Fruit fly (Drosophila melanogaster): ENCODE measurements around the gene rpk.

Gene rpk

dm6 chr3R:4649126-4649811 is 3.5 kb downstream of the rpk start, which contains the start of gene Karybeta3 (continued):
- TF ChIP-seq CG32772 (GFP tag; IDR thresholded peaks at IDR 0.05) = peak; percentile 44
- peak; percentile 83 for TF ChIP-seq HLH54F (GFP tag; optimal IDR thresholded peaks at IDR 0.05)
- peak; percentile 50; the same call in 1 of the 3 replicates for TF ChIP-seq CG2199 (GFP tag; IDR thresholded peaks at IDR 0.05)
- peak; percentile 76 for TF ChIP-seq CG10543 (GFP tag; optimal IDR thresholded peaks at IDR 0.05)
- peak; percentile 70 for TF ChIP-seq repo (GFP tag; optimal IDR thresholded peaks at IDR 0.05)
- TF ChIP-seq CG14965 (GFP tag; optimal IDR thresholded peaks at IDR 0.05; ENCODE audit: borderline replicate concordance) = peak; percentile 35
- TF ChIP-seq CoRest (tag; optimal IDR thresholded peaks at IDR 0.05) = peak; percentile 66
- TF ChIP-seq dan (GFP tag; IDR thresholded peaks at IDR 0.05) = no peak
- no peak for TF ChIP-seq Vsx1 (GFP tag; optimal IDR thresholded peaks at IDR 0.05)
- no peak for TF ChIP-seq exex (tag; optimal IDR thresholded peaks at IDR 0.05)
- TF ChIP-seq CG2678 (tag; optimal IDR thresholded peaks at IDR 0.05) = peak; percentile 61
- no peak for TF ChIP-seq abd-A (tag; optimal IDR thresholded peaks at IDR 0.05)
- TF ChIP-seq cad (GFP tag; optimal IDR thresholded peaks at IDR 0.05) = no peak
- peak; percentile 53; the same call in 2 of the 3 replicates for TF ChIP-seq CG14860 (GFP tag; IDR thresholded peaks at IDR 0.05; ENCODE audit: partially characterized antibody)
- TF ChIP-seq CG18476 (GFP tag; optimal IDR thresholded peaks at IDR 0.05) = peak; percentile 63
- TF ChIP-seq CrebB (tag; optimal IDR thresholded peaks at IDR 0.05) = peak; percentile 69
- no peak for TF ChIP-seq kah (GFP tag; optimal IDR thresholded peaks at IDR 0.05)
- peak; percentile 61 for TF ChIP-seq CG9215 (GFP tag; IDR thresholded peaks at IDR 0.05)
- TF ChIP-seq fd96Cb (tag; optimal IDR thresholded peaks at IDR 0.05) = peak; percentile 28
- TF ChIP-seq Hand (GFP tag; optimal IDR thresholded peaks at IDR 0.05) = no peak
- peak; percentile 66 for TF ChIP-seq caup (GFP tag; optimal IDR thresholded peaks at IDR 0.05; ENCODE audit: severe bottlenecking)
- peak; percentile 75; the same call in 2 of the 3 replicates for TF ChIP-seq CG6791 (GFP tag; IDR thresholded peaks at IDR 0.05; ENCODE audit: partially characterized antibody)
- no peak for TF ChIP-seq Kr (GFP tag; optimal IDR thresholded peaks at IDR 0.05)
- peak; percentile 17; the same call in 1 of the 2 replicates for TF ChIP-seq wor (GFP tag; IDR thresholded peaks at IDR 0.05)
- TF ChIP-seq twi (tag; optimal IDR thresholded peaks at IDR 0.05) = no peak
- peak; percentile 12 for TF ChIP-seq MTF-1 (GFP tag; optimal IDR thresholded peaks at IDR 0.05; ENCODE audit: borderline replicate concordance)
- TF ChIP-seq CG1602 (GFP tag; optimal IDR thresholded peaks at IDR 0.05) = peak; percentile 51
- TF ChIP-seq Dref (GFP tag; IDR thresholded peaks at IDR 0.05) = peak; percentile 89
- TF ChIP-seq CG3847 (GFP tag; IDR thresholded peaks at IDR 0.05) = peak; percentile 78
- peak; percentile 45 for TF ChIP-seq YL-1 (GFP tag; optimal IDR thresholded peaks at IDR 0.05)
- TF ChIP-seq CG9932 (GFP tag; IDR thresholded peaks at IDR 0.05) = peak; percentile 81
- TF ChIP-seq grau (tag; optimal IDR thresholded peaks at IDR 0.05) = peak; percentile 62
- peak; percentile 71 for TF ChIP-seq CG30020 (tag; optimal IDR thresholded peaks at IDR 0.05)
- no peak; the same call in 1 of the 3 replicates for TF ChIP-seq so (GFP tag; IDR thresholded peaks at IDR 0.05)
- TF ChIP-seq CG2889 (GFP tag; IDR thresholded peaks at IDR 0.05) = peak; percentile 70; the same call in 1 of the 3 replicates
- no peak for TF ChIP-seq zf30C (GFP tag; optimal IDR thresholded peaks at IDR 0.05)
- TF ChIP-seq CG12236 (GFP tag; optimal IDR thresholded peaks at IDR 0.05) = peak; percentile 47
- TF ChIP-seq Deaf1 (tag; optimal IDR thresholded peaks at IDR 0.05) = no peak
- TF ChIP-seq MBD-R2 (GFP tag; IDR thresholded peaks at IDR 0.05) = peak; percentile 86
- TF ChIP-seq CG12071 (GFP tag; optimal IDR thresholded peaks at IDR 0.05) = no peak
- TF ChIP-seq chn (GFP tag; optimal IDR thresholded peaks at IDR 0.05) = peak; percentile 85
- peak; percentile 80 for TF ChIP-seq HmgD (GFP tag; optimal IDR thresholded peaks at IDR 0.05)
- peak; percentile 54 for TF ChIP-seq CG4854 (GFP tag; optimal IDR thresholded peaks at IDR 0.05)
- TF ChIP-seq CkIIα-i1 (GFP tag; IDR thresholded peaks at IDR 0.05) = no peak
- peak; percentile 65 for TF ChIP-seq CG18764 (GFP tag; optimal IDR thresholded peaks at IDR 0.05)
- peak; percentile 70 for TF ChIP-seq odd (GFP tag; optimal IDR thresholded peaks at IDR 0.05)
- TF ChIP-seq CG9817 (tag; optimal IDR thresholded peaks at IDR 0.05) = peak; percentile 61
- TF ChIP-seq ham (GFP tag; IDR thresholded peaks at IDR 0.05) = no peak
- TF ChIP-seq Mes4 (GFP tag; optimal IDR thresholded peaks at IDR 0.05) = peak; percentile 80
